ENCODE assay signal across 6 worm cellular contexts in the genomic region with DNA sequence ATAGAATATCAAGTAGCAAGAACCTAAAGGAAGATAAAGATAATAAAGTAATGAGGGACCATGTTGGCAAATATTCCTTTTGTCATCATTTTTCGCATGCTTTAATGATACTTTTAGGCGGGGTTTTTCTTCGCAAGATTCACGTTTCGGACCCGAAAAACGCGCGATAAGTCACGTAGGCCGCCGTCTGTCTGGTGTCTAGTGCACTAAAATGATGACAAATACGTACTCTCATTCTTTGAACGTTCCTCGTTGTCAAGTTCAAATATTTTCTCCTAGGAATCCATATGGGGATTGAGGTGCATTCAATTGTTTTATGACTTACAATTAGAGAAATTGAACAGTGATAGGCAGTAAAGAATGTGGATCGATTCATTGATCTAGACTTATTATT.
TF ChIP-seq lines count a peak whose summit lies in the region.

A gene (minus strand): TSS at position 79 of the 394 bp plus-strand sequence.

TF ChIP-seq in whole organism, L1 larva, 84 proteins besides CTCF, POLR2A, EP300 and RAD21 (continues in another document):
- peak; percentile 20 for TF ChIP-seq blmp-1 (tag; optimal IDR thresholded peaks at IDR 0.05; lab: Kevin White, UChicago)
- peak; percentile 53 for TF ChIP-seq snu-23 (GFP tag; optimal IDR thresholded peaks at IDR 0.05; lab: Kevin White, UChicago)
- TF ChIP-seq skn-1 (tag; optimal IDR thresholded peaks at IDR 0.05; lab: Kevin White, UChicago), result peak; percentile 97
- no peak for TF ChIP-seq fos-1 (tag; optimal IDR thresholded peaks at IDR 0.05; lab: Kevin White, UChicago)
- TF ChIP-seq lin-14 (GFP tag; optimal IDR thresholded peaks at IDR 0.05; lab: Kevin White, UChicago), result peak; percentile 79
- peak; percentile 49 for TF ChIP-seq nhr-19 (GFP tag; conservative IDR thresholded peaks at IDR 0.05; lab: Robert Waterston, UW)
- peak; percentile 54 for TF ChIP-seq fkh-8 (tag; optimal IDR thresholded peaks at IDR 0.05; lab: Kevin White, UChicago)
- peak; percentile 50 for TF ChIP-seq nhr-20 (tag; optimal IDR thresholded peaks at IDR 0.05; lab: Kevin White, UChicago)
- no peak for TF ChIP-seq tlp-1 (tag; optimal IDR thresholded peaks at IDR 0.05; lab: Kevin White, UChicago)
- no peak for TF ChIP-seq ceh-90 (tag; optimal IDR thresholded peaks at IDR 0.05; lab: Kevin White, UChicago)
- TF ChIP-seq mep-1 (tag; optimal IDR thresholded peaks at IDR 0.05; lab: Kevin White, UChicago), result no peak
- no peak for TF ChIP-seq isw-1 (GFP tag; IDR thresholded peaks at IDR 0.05; lab: Robert Waterston, UW)
- no peak for TF ChIP-seq hpl-2 (GFP tag; optimal IDR thresholded peaks at IDR 0.05; lab: Kevin White, UChicago)
- TF ChIP-seq aha-1 (tag; optimal IDR thresholded peaks at IDR 0.05; lab: Kevin White, UChicago), result peak; percentile 79
- no peak for TF ChIP-seq hlh-4 (tag; optimal IDR thresholded peaks at IDR 0.05; lab: Kevin White, UChicago)

TF ChIP-seq in whole organism, L2 larva, 48 proteins besides CTCF, POLR2A, EP300 and RAD21:
- TF ChIP-seq mdl-1 (tag; optimal IDR thresholded peaks at IDR 0.05; lab: Kevin White, UChicago) (peak in 1 of 2 experiments; percentile 17), zag-1 (tag; optimal IDR thresholded peaks at IDR 0.05; lab: Kevin White, UChicago) (peak; percentile 0), nhr-129 (tag; optimal IDR thresholded peaks at IDR 0.05; lab: Kevin White, UChicago) (peak; percentile 54), skn-1 (tag; optimal IDR thresholded peaks at IDR 0.05; lab: Kevin White, UChicago) (peak; percentile 83), Y55F3AM.14 (GFP tag; optimal IDR thresholded peaks at IDR 0.05; lab: Kevin White, UChicago) (no peak), mab-5 (tag; optimal IDR thresholded peaks at IDR 0.05; lab: Kevin White, UChicago) (no peak), ama-1 (optimal IDR thresholded peaks at IDR 0.05; lab: Kevin White, UChicago) (peak; percentile 39), unc-39 (tag; optimal IDR thresholded peaks at IDR 0.05; lab: Kevin White, UChicago) (no peak), sma-9 (GFP tag; optimal IDR thresholded peaks at IDR 0.05; lab: Kevin White, UChicago) (peak; percentile 77), sma-9 (tag; optimal IDR thresholded peaks at IDR 0.05; lab: Kevin White, UChicago) (no peak), fos-1 (tag; optimal IDR thresholded peaks at IDR 0.05; lab: Kevin White, UChicago) (peak; percentile 13), sem-4 (tag; optimal IDR thresholded peaks at IDR 0.05; lab: Kevin White, UChicago) (peak; percentile 52)

TF ChIP-seq in whole organism, L3 larva, 47 proteins besides CTCF, POLR2A, EP300 and RAD21:
- TF ChIP-seq ceh-28 (tag; optimal IDR thresholded peaks at IDR 0.05; lab: Kevin White, UChicago) (no peak), nhr-43 (tag; optimal IDR thresholded peaks at IDR 0.05; lab: Kevin White, UChicago; ENCODE audit: poor library complexity, severe bottlenecking) (peak; percentile 34), nfya-1 (tag; optimal IDR thresholded peaks at IDR 0.05; lab: Kevin White, UChicago; ENCODE audit: insufficient read depth) (peak; percentile 17), pqm-1 (tag; optimal IDR thresholded peaks at IDR 0.05; lab: Kevin White, UChicago) (peak; percentile 4), mdl-1 (tag; optimal IDR thresholded peaks at IDR 0.05; lab: Kevin White, UChicago) (no peak), skn-1 (tag; optimal IDR thresholded peaks at IDR 0.05; lab: Kevin White, UChicago) (peak; percentile 94)
TF ChIP-seq in whole organism, L3 larva: peak in this region for 4.

TF ChIP-seq in whole organism, L4 larva, 104 proteins besides CTCF, POLR2A, EP300 and RAD21 (continues in another document):
- TF ChIP-seq R02D3.7 (tag; optimal IDR thresholded peaks at IDR 0.05; lab: Kevin White, UChicago), result no peak
- TF ChIP-seq saeg-2 (GFP tag; IDR thresholded peaks at IDR 0.05; lab: Robert Waterston, UW), result no peak
- TF ChIP-seq egl-27 (tag; optimal IDR thresholded peaks at IDR 0.05; lab: Kevin White, UChicago), result no peak
- TF ChIP-seq nhr-48 (tag; optimal IDR thresholded peaks at IDR 0.05; lab: Kevin White, UChicago), result peak; percentile 51
- TF ChIP-seq zfp-2 (tag; optimal IDR thresholded peaks at IDR 0.05; lab: Kevin White, UChicago), result no peak
- peak; percentile 10 for TF ChIP-seq hlh-30 (tag; optimal IDR thresholded peaks at IDR 0.05; lab: Kevin White, UChicago; ENCODE audit: insufficient read depth)
- no peak for TF ChIP-seq unc-39 (tag; optimal IDR thresholded peaks at IDR 0.05; lab: Kevin White, UChicago)
- no peak for TF ChIP-seq nhr-25 (tag; optimal IDR thresholded peaks at IDR 0.05; lab: Kevin White, UChicago; ENCODE audit: borderline replicate concordance, insufficient read depth)
- TF ChIP-seq mep-1 (tag; optimal IDR thresholded peaks at IDR 0.05; lab: Kevin White, UChicago), result peak; percentile 29
- TF ChIP-seq rbr-2 (tag; optimal IDR thresholded peaks at IDR 0.05; lab: Kevin White, UChicago), result no peak
- TF ChIP-seq madf-9 (GFP tag; conservative IDR thresholded peaks at IDR 0.05; lab: Robert Waterston, UW), result no peak
- TF ChIP-seq mdl-1 (tag; optimal IDR thresholded peaks at IDR 0.05; lab: Kevin White, UChicago), result peak in 1 of 2 experiments; percentile 44
- TF ChIP-seq hif-1 (tag; optimal IDR thresholded peaks at IDR 0.05; lab: Kevin White, UChicago), result peak; percentile 94 to 100
- no peak for TF ChIP-seq lsy-2 (tag; optimal IDR thresholded peaks at IDR 0.05; lab: Kevin White, UChicago)
- TF ChIP-seq mes-2 (tag; optimal IDR thresholded peaks at IDR 0.05; lab: Kevin White, UChicago; ENCODE audit: poor library complexity, severe bottlenecking), result peak; percentile 15
- TF ChIP-seq spr-3 (GFP tag; optimal IDR thresholded peaks at IDR 0.05; lab: Kevin White, UChicago), result no peak
- no peak for TF ChIP-seq F37D6.2 (tag; optimal IDR thresholded peaks at IDR 0.05; lab: Kevin White, UChicago)
- no peak for TF ChIP-seq nhr-41 (GFP tag; IDR thresholded peaks at IDR 0.05; lab: Robert Waterston, UW)
- TF ChIP-seq tra-1 (GFP tag; IDR thresholded peaks at IDR 0.05; lab: Robert Waterston, UW), result no peak

TF ChIP-seq in whole organism, late embryonic, 69 proteins besides CTCF, POLR2A, EP300 and RAD21:
- TF ChIP-seq unc-55 (GFP tag; optimal IDR thresholded peaks at IDR 0.05; lab: Kevin White, UChicago) (peak; percentile 11), pqm-1 (tag; optimal IDR thresholded peaks at IDR 0.05; lab: Kevin White, UChicago) (no peak)

TF ChIP-seq in whole organism, young adult, 124 proteins besides CTCF, POLR2A, EP300 and RAD21:
- no peak for TF ChIP-seq tbp1 (GFP tag; optimal IDR thresholded peaks at IDR 0.05; lab: Kevin White, UChicago)
- TF ChIP-seq ceh-79 (tag; optimal IDR thresholded peaks at IDR 0.05; lab: Kevin White, UChicago), result no peak
- TF ChIP-seq dpff-1 (tag; optimal IDR thresholded peaks at IDR 0.05; lab: Kevin White, UChicago), result no peak
- TF ChIP-seq ceh-100 (GFP tag; IDR thresholded peaks at IDR 0.05; lab: Robert Waterston, UW), result no peak
- TF ChIP-seq F23B12.7 (tag; optimal IDR thresholded peaks at IDR 0.05; lab: Kevin White, UChicago; ENCODE audit: insufficient read depth), result no peak
- no peak for TF ChIP-seq egrh-3 (GFP tag; IDR thresholded peaks at IDR 0.05; lab: Robert Waterston, UW)
- no peak for TF ChIP-seq him-1 (tag; optimal IDR thresholded peaks at IDR 0.05; lab: Kevin White, UChicago)
- TF ChIP-seq nhr-90 (tag; optimal IDR thresholded peaks at IDR 0.05; lab: Kevin White, UChicago), result no peak
- no peak for TF ChIP-seq zfh-2 (GFP tag; conservative IDR thresholded peaks at IDR 0.05; lab: Robert Waterston, UW)
- peak; percentile 11 for TF ChIP-seq ZK185.1 (tag; optimal IDR thresholded peaks at IDR 0.05; lab: Kevin White, UChicago; ENCODE audit: poor library complexity, severe bottlenecking)
- TF ChIP-seq nhr-179 (tag; optimal IDR thresholded peaks at IDR 0.05; lab: Kevin White, UChicago), result no peak
- TF ChIP-seq madf-6 (GFP tag; IDR thresholded peaks at IDR 0.05; lab: Robert Waterston, UW), result 0 out of 2 replicates have a peak, but pooled peaks have one; percentile 25
- no peak for TF ChIP-seq D2030.7 (GFP tag; IDR thresholded peaks at IDR 0.05; lab: Robert Waterston, UW)
- TF ChIP-seq mcd-1 (GFP tag; IDR thresholded peaks at IDR 0.05; lab: Robert Waterston, UW), result no peak
- TF ChIP-seq sea-2 (GFP tag; IDR thresholded peaks at IDR 0.05; lab: Robert Waterston, UW), result no peak
